Worm (Caenorhabditis elegans) whole organism, L4 larva: ENCODE measurements around the gene ceh-90.
A peak's percentile ranks its signal among the peaks of the same experiment; 100 is the strongest.

Experiments
- D1046.2 ChIP-seq: fragments of 200-800 bp; sonication (Bioruptor generic); IDR thresholded peaks from 2 replicates; pipeline ENCODE4 v1.3.6; 2022; ENCODE audit warnings: missing genetic modification characterization, missing compliant biosample characterization
- F10B5.3 ChIP-seq: sonication (generic microtip); optimal IDR thresholded peaks from 2 replicates; lab custom pipeline; 2016; ENCODE audit warnings: mild to moderate bottlenecking, missing genetic modification characterization, missing compliant biosample characterization
- F37D6.2 ChIP-seq: sonication (generic microtip); optimal IDR thresholded peaks from 2 replicates; lab custom pipeline; 2016; ENCODE audit warnings: mild to moderate bottlenecking, missing genetic modification characterization, missing compliant biosample characterization
- F44E2.7 ChIP-seq: fragments of 200-800 bp; sonication (Bioruptor generic); IDR thresholded peaks from 2 replicates; pipeline ENCODE4 v2.1.2; 2022; ENCODE audit warnings: missing genetic modification characterization, missing compliant biosample characterization
- F49E8.2 ChIP-seq: sonication (generic microtip); optimal IDR thresholded peaks from 2 replicates; lab custom pipeline; 2016; ENCODE audit warnings: missing compliant biosample characterization, mild to moderate bottlenecking, missing genetic modification characterization, borderline replicate concordance
- R02D3.7 ChIP-seq: fragments of 150-350 bp; sonication (generic microtip); optimal IDR thresholded peaks from 3 replicates; lab custom pipeline; 2014; ENCODE audit warnings: missing biosample characterization, missing genetic modification characterization
- T20F7.1 ChIP-seq: fragments of 200-800 bp; sonication (Bioruptor generic); optimal IDR thresholded peaks from 2 replicates; lab custom pipeline; 2018; ENCODE audit warnings: mild to moderate bottlenecking, missing genetic modification characterization, missing compliant biosample characterization
- Y75B8A.6 ChIP-seq: fragments of 200-800 bp; sonication (Bioruptor generic); IDR thresholded peaks from 2 replicates; pipeline ENCODE4 v1.3.6; 2022; ENCODE audit warnings: missing genetic modification reagents, missing genetic modification characterization, missing compliant biosample characterization
- ZK337.2 ChIP-seq: fragments of 200-800 bp; sonication (Bioruptor generic); IDR thresholded peaks from 2 replicates; pipeline ENCODE4 v1.3.6; 2022; ENCODE audit warnings: missing genetic modification reagents, missing genetic modification characterization, missing compliant biosample characterization
- aly-2 ChIP-seq: sonication (generic microtip); optimal IDR thresholded peaks from 2 replicates; lab custom pipeline; 2018; ENCODE audit warnings: missing biosample characterization, missing genetic modification characterization
- ama-1 ChIP-seq: fragments of 150-350 bp; optimal IDR thresholded peaks from 2 replicates; lab custom pipeline; 2014; ENCODE audit warnings: inconsistent platforms, mixed read lengths
- arid-1 ChIP-seq: fragments of 200-800 bp; sonication (Bioruptor generic); conservative IDR thresholded peaks from 2 replicates; pipeline ENCODE4 v1.3.6; 2022; ENCODE audit warnings: missing genetic modification reagents, missing genetic modification characterization, missing compliant biosample characterization
- ceh-20 ChIP-seq: fragments of 200-800 bp; sonication (Bioruptor generic); IDR thresholded peaks from 2 replicates; pipeline ENCODE4 v1.3.6; 2022; ENCODE audit warnings: missing genetic modification reagents, missing genetic modification characterization, missing compliant biosample characterization
- ceh-32 ChIP-seq: sonication (generic microtip); optimal IDR thresholded peaks from 2 replicates; lab custom pipeline; 2016; ENCODE audit warnings: mild to moderate bottlenecking, missing genetic modification characterization, missing compliant biosample characterization; ENCODE audit not compliant: poor library complexity
- ceh-44 ChIP-seq: fragments of 200-800 bp; sonication (Bioruptor generic); IDR thresholded peaks from 2 replicates; pipeline ENCODE4 v1.3.6; 2022; ENCODE audit warnings: missing genetic modification reagents, missing genetic modification characterization, missing compliant biosample characterization
- cey-2 ChIP-seq: sonication (generic microtip); optimal IDR thresholded peaks from 3 replicates; lab custom pipeline; 2017; ENCODE audit warnings: missing genetic modification characterization, mild to moderate bottlenecking, missing compliant biosample characterization, antibody characterized with exemption, borderline replicate concordance; ENCODE audit not compliant: insufficient read depth
- dmd-6 ChIP-seq: fragments of 200-800 bp; sonication (Bioruptor generic); IDR thresholded peaks from 2 replicates; pipeline ENCODE4 v1.3.6; 2022; ENCODE audit warnings: missing genetic modification reagents, missing genetic modification characterization, missing compliant biosample characterization
- dpl-1 ChIP-seq: fragments of 150-350 bp; optimal IDR thresholded peaks from 2 replicates; lab custom pipeline; 2014; ENCODE audit warnings: missing biosample characterization, missing genetic modification reagents, missing genetic modification characterization
- duxl-1 ChIP-seq: sonication (generic microtip); optimal IDR thresholded peaks from 2 replicates; lab custom pipeline; 2016; ENCODE audit warnings: mild to moderate bottlenecking, missing genetic modification characterization, moderate library complexity, missing compliant biosample characterization; ENCODE audit not compliant: poor library complexity
- dve-1 ChIP-seq: sonication (generic microtip); optimal IDR thresholded peaks from 2 replicates; lab custom pipeline; 2017; ENCODE audit warnings: antibody characterized with exemption, mild to moderate bottlenecking, missing genetic modification characterization, missing compliant biosample characterization; ENCODE audit not compliant: insufficient read depth
- egl-43 ChIP-seq: fragments of 200-800 bp; sonication (Bioruptor generic); IDR thresholded peaks from 2 replicates; pipeline ENCODE4 v1.3.6; 2022; ENCODE audit warnings: missing genetic modification reagents, missing genetic modification characterization, missing compliant biosample characterization
- fkh-10 ChIP-seq: fragments of 150-350 bp; optimal IDR thresholded peaks from 2 replicates; lab custom pipeline; 2014; ENCODE audit warnings: missing biosample characterization, missing genetic modification reagents, missing genetic modification characterization
- hif-1 ChIP-seq, 2 experiments: sonication (generic microtip); optimal IDR thresholded peaks; 2 replicates each; lab custom pipeline; 2016 to 2017; ENCODE audit warnings: missing compliant biosample characterization in 2 of 2, missing genetic modification characterization in 2 of 2, missing genetic modification reagents in 2 of 2, missing genotype in 2 of 2, mild to moderate bottlenecking in 1 of 2
- hlh-11 ChIP-seq: fragments of 200-800 bp; sonication (Bioruptor generic); optimal IDR thresholded peaks from 2 replicates; lab custom pipeline; 2018; ENCODE audit warnings: mild to moderate bottlenecking, missing genetic modification characterization, missing compliant biosample characterization
- hlh-30 ChIP-seq: sonication (generic microtip); optimal IDR thresholded peaks from 2 replicates; lab custom pipeline; 2017; ENCODE audit warnings: antibody characterized with exemption, mild to moderate bottlenecking, missing genetic modification characterization, missing compliant biosample characterization; ENCODE audit not compliant: insufficient read depth
- hmg-1.1 ChIP-seq: fragments of 200-800 bp; sonication (Bioruptor generic); IDR thresholded peaks from 2 replicates; pipeline ENCODE4 v1.3.6; 2022; ENCODE audit warnings: missing genetic modification reagents, missing genetic modification characterization, missing compliant biosample characterization
- jun-1 ChIP-seq: fragments of 150-350 bp; optimal IDR thresholded peaks from 2 replicates; lab custom pipeline; 2014; ENCODE audit warnings: missing biosample characterization, missing genetic modification reagents, missing genetic modification characterization
- lim-7 ChIP-seq: fragments of 200-800 bp; sonication (Bioruptor generic); IDR thresholded peaks from 2 replicates; pipeline ENCODE4 v1.3.6; 2022; ENCODE audit warnings: missing genetic modification characterization, missing compliant biosample characterization
- lin-1 ChIP-seq: fragments of 200-800 bp; sonication (Bioruptor generic); IDR thresholded peaks from 2 replicates; pipeline ENCODE4 v1.3.6; 2022; ENCODE audit warnings: missing genetic modification reagents, missing genetic modification characterization, missing compliant biosample characterization
- lin-13 ChIP-seq: fragments of 150-350 bp; optimal IDR thresholded peaks from 2 replicates; lab custom pipeline; 2014; ENCODE audit warnings: missing biosample characterization, missing genetic modification reagents, missing genetic modification characterization
- lin-15B ChIP-seq: fragments of 150-350 bp; sonication (generic microtip); optimal IDR thresholded peaks from 3 replicates; lab custom pipeline; 2014; ENCODE audit warnings: missing biosample characterization, missing genetic modification characterization
- lin-29 ChIP-seq: fragments of 200-800 bp; sonication (Bioruptor generic); IDR thresholded peaks from 2 replicates; pipeline ENCODE4 v1.3.6; 2022; ENCODE audit warnings: missing genetic modification reagents, missing genetic modification characterization, missing compliant biosample characterization
- lin-38 ChIP-seq: fragments of 200-800 bp; sonication (Bioruptor generic); IDR thresholded peaks from 2 replicates; pipeline ENCODE4 v1.3.6; 2022; ENCODE audit warnings: missing genetic modification reagents, missing genetic modification characterization, missing compliant biosample characterization
- lin-39 ChIP-seq: fragments of 150-350 bp; optimal IDR thresholded peaks from 2 replicates; lab custom pipeline; 2014; ENCODE audit warnings: missing biosample characterization, missing genetic modification reagents, missing genetic modification characterization
- lsy-2 ChIP-seq, 2 experiments: fragments of 150-350 bp in 1 of 2; sonication (generic microtip) in 1 of 2; optimal IDR thresholded peaks; 2 replicates each; lab custom pipeline; 2014 to 2017; ENCODE audit warnings: missing biosample characterization in 2 of 2, missing genetic modification characterization in 2 of 2
- madf-9 ChIP-seq: fragments of 200-800 bp; sonication (Bioruptor generic); conservative IDR thresholded peaks from 2 replicates; pipeline ENCODE4 v1.3.6; 2022; ENCODE audit warnings: missing genetic modification reagents, missing genetic modification characterization, missing compliant biosample characterization
- mes-2 ChIP-seq: sonication (generic microtip); optimal IDR thresholded peaks from 2 replicates; lab custom pipeline; 2016; ENCODE audit warnings: missing genotype, mild to moderate bottlenecking, missing genetic modification characterization, missing compliant biosample characterization; ENCODE audit not compliant: poor library complexity, severe bottlenecking
- nhr-77 ChIP-seq: fragments of 150-350 bp; optimal IDR thresholded peaks from 2 replicates; lab custom pipeline; 2014; ENCODE audit warnings: missing biosample characterization, missing genetic modification characterization
- pha-4 ChIP-seq, 2 experiments: fragments of 150-350 bp in 1 of 2; fragments of 200-800 bp in 1 of 2; sonication (Bioruptor generic) in 1 of 2; IDR thresholded peaks in 1 of 2; optimal IDR thresholded peaks in 1 of 2; 2 replicates each; pipeline versions ENCODE4 v1.3.6 to Lab custom; 2014 to 2022; ENCODE audit warnings: missing genetic modification characterization in 2 of 2, missing genetic modification reagents in 2 of 2, missing biosample characterization in 1 of 2, missing compliant biosample characterization in 1 of 2
- php-3 ChIP-seq: fragments of 200-800 bp; sonication (Bioruptor generic); IDR thresholded peaks from 2 replicates; pipeline ENCODE4 v1.3.6; 2022; ENCODE audit warnings: missing genetic modification reagents, missing genetic modification characterization, missing compliant biosample characterization
- pqm-1 ChIP-seq: sonication (generic microtip); optimal IDR thresholded peaks from 2 replicates; lab custom pipeline; 2017; ENCODE audit warnings: missing biosample characterization, missing genetic modification characterization
- saeg-2 ChIP-seq: fragments of 200-800 bp; sonication (Bioruptor generic); IDR thresholded peaks from 2 replicates; pipeline ENCODE4 v1.3.6; 2022; ENCODE audit warnings: missing genetic modification reagents, missing genetic modification characterization, missing compliant biosample characterization
- spr-1 ChIP-seq: sonication (generic microtip); optimal IDR thresholded peaks from 2 replicates; lab custom pipeline; 2016; ENCODE audit warnings: mild to moderate bottlenecking, missing genetic modification characterization, missing compliant biosample characterization
- tra-1 ChIP-seq: fragments of 200-800 bp; sonication (Bioruptor generic); IDR thresholded peaks from 2 replicates; pipeline ENCODE4 v1.3.6; 2022; ENCODE audit warnings: missing genetic modification reagents, missing genetic modification characterization, missing compliant biosample characterization
- unc-62 ChIP-seq, 3 experiments: fragments of 150-350 bp in 1 of 3; sonication (generic microtip); optimal IDR thresholded peaks in 2 of 3; peaks in 1 of 3; 1 replicate in 1 of 3; 2 replicates in 2 of 3; lab custom pipeline; 2014 to 2017; ENCODE audit warnings: missing biosample characterization in 3 of 3, missing genetic modification characterization in 3 of 3, missing genetic modification reagents in 3 of 3, missing genotype in 1 of 3
- vab-7 ChIP-seq: fragments of 200-800 bp; sonication (Bioruptor generic); IDR thresholded peaks from 2 replicates; pipeline ENCODE4 v1.3.6; 2022; ENCODE audit warnings: missing genetic modification reagents, missing genetic modification characterization, missing compliant biosample characterization
- zfp-2 ChIP-seq: sonication (generic microtip); optimal IDR thresholded peaks from 2 replicates; lab custom pipeline; 2016; ENCODE audit warnings: mild to moderate bottlenecking, missing genetic modification characterization, missing compliant biosample characterization
- zip-2 ChIP-seq: fragments of 150-350 bp; optimal IDR thresholded peaks from 2 replicates; lab custom pipeline; 2014; ENCODE audit warnings: missing biosample characterization, missing genetic modification characterization

ceh-90 gene

ce11 chrX:14169569-14170031 is 12.8 kb upstream of the ceh-90 start, which contains the start of gene sym-4 (continued):
- TF ChIP-seq mes-2, result peak; percentile 82
- TF ChIP-seq jun-1 (tag; lab: Kevin White, UChicago), result peak; percentile 87
- no peak for TF ChIP-seq unc-62 (GFP tag; optimal IDR thresholded peaks at IDR 0.05 in 1 of 2; lab: Kevin White, UChicago)
- TF ChIP-seq unc-62 (tag; optimal IDR thresholded peaks at IDR 0.05; lab: Kevin White, UChicago), result no peak
- TF ChIP-seq F37D6.2 (tag; lab: Kevin White, UChicago), result peak; percentile 41
- peak; percentile 25; the same call in 1 of the 2 replicates for TF ChIP-seq pha-4 (GFP tag; IDR thresholded peaks at IDR 0.05; lab: Robert Waterston, UW)
- TF ChIP-seq pha-4 (tag; optimal IDR thresholded peaks at IDR 0.05; lab: Kevin White, UChicago), result peak; percentile 35
- peak; percentile 78; the same call in 1 of the 2 replicates for TF ChIP-seq madf-9 (GFP tag; lab: Robert Waterston, UW)
- TF ChIP-seq duxl-1, result peak; percentile 44
- 0 out of 2 replicates have a peak, but pooled peaks have one; percentile 43 for TF ChIP-seq lim-7 (GFP tag; lab: Robert Waterston, UW)
- no peak for TF ChIP-seq R02D3.7
- no peak for TF ChIP-seq saeg-2 (GFP tag; lab: Robert Waterston, UW)
- peak in 1 of 2 experiments; percentile 74 for TF ChIP-seq hif-1 (tag; optimal IDR thresholded peaks at IDR 0.05; lab: Kevin White, UChicago)
- TF ChIP-seq cey-2 (tag; lab: Kevin White, UChicago), result no peak
- no peak for TF ChIP-seq lin-29 (GFP tag; lab: Robert Waterston, UW)
- no peak for TF ChIP-seq F10B5.3 (tag; lab: Kevin White, UChicago)
- TF ChIP-seq F44E2.7 (GFP tag; lab: Robert Waterston, UW), result no peak
- TF ChIP-seq egl-43 (GFP tag; lab: Robert Waterston, UW), result peak; percentile 71
- TF ChIP-seq T20F7.1 (GFP tag; lab: Kevin White, UChicago), result peak; percentile 86
- TF ChIP-seq aly-2, result no peak
- peak; percentile 99 for TF ChIP-seq dve-1 (tag; lab: Kevin White, UChicago)
- TF ChIP-seq nhr-77 (tag; lab: Kevin White, UChicago), result peak; percentile 97
- no peak for TF ChIP-seq lin-39
- peak; percentile 96 for TF ChIP-seq dmd-6
- TF ChIP-seq ama-1, result peak; percentile 24
- TF ChIP-seq fkh-10 (GFP tag; lab: Kevin White, UChicago), result peak; percentile 35
- TF ChIP-seq hlh-30 (tag; lab: Kevin White, UChicago), result peak; percentile 94
- TF ChIP-seq dpl-1 (GFP tag; lab: Kevin White, UChicago), result peak; percentile 77
- peak; percentile 76 for TF ChIP-seq arid-1 (GFP tag; lab: Robert Waterston, UW)
- peak; percentile 49; the same call in 1 of the 2 replicates for TF ChIP-seq php-3
- peak; percentile 97 for TF ChIP-seq lin-38 (GFP tag; lab: Robert Waterston, UW)
- TF ChIP-seq ceh-32 (tag; lab: Kevin White, UChicago), result no peak
- peak; percentile 82 for TF ChIP-seq spr-1
- TF ChIP-seq ceh-20, result peak; percentile 90
- no peak for TF ChIP-seq Y75B8A.6 (GFP tag; lab: Robert Waterston, UW)
- TF ChIP-seq vab-7, result peak; percentile 40; the same call in 1 of the 2 replicates
- no peak for TF ChIP-seq F49E8.2 (tag; lab: Kevin White, UChicago)
- no peak for TF ChIP-seq D1046.2 (GFP tag; lab: Robert Waterston, UW)
- TF ChIP-seq hmg-1.1, result peak; percentile 94
- no peak for TF ChIP-seq lin-15B (tag; lab: Kevin White, UChicago)
- no peak for TF ChIP-seq ceh-44 (GFP tag; lab: Robert Waterston, UW)
- no peak for TF ChIP-seq ZK337.2 (GFP tag; lab: Robert Waterston, UW)
- TF ChIP-seq pqm-1 (tag; lab: Kevin White, UChicago), result peak; percentile 89
- TF ChIP-seq lin-1 (GFP tag; lab: Robert Waterston, UW), result peak; percentile 89
- peak; percentile 80 for TF ChIP-seq tra-1 (GFP tag; lab: Robert Waterston, UW)
- TF ChIP-seq zfp-2, result no peak
- peak; percentile 95 for TF ChIP-seq lin-13
- TF ChIP-seq hlh-11, result peak; percentile 99
- peak; percentile 76 to 91 for TF ChIP-seq lsy-2 (tag; optimal IDR thresholded peaks at IDR 0.05; lab: Kevin White, UChicago)
- TF ChIP-seq zip-2, result no peak
